Fruit fly (Drosophila melanogaster): ENCODE measurements around the gene Lip1.

Lip1 gene

dm6 chr2L:10682912-10683311 lies 18.4 kb downstream of the Lip1 start (continued):
- TF ChIP-seq CG9932 (GFP tag; IDR thresholded peaks at IDR 0.05): peak; percentile 72
- no peak for TF ChIP-seq ase (GFP tag; IDR thresholded peaks at IDR 0.05)
- TF ChIP-seq tin (GFP tag; optimal IDR thresholded peaks at IDR 0.05): no peak
- 0 out of 2 replicates have a peak, but pooled peaks have one; percentile 15 for TF ChIP-seq vvl (GFP tag; IDR thresholded peaks at IDR 0.05)
- no peak for TF ChIP-seq Opbp (GFP tag; IDR thresholded peaks at IDR 0.05; ENCODE audit: partially characterized antibody)
- TF ChIP-seq CG11504 (tag; optimal IDR thresholded peaks at IDR 0.05): no peak
- TF ChIP-seq sd (tag; optimal IDR thresholded peaks at IDR 0.05): no peak
- peak; percentile 43 for TF ChIP-seq lilli (GFP tag; optimal IDR thresholded peaks at IDR 0.05)
- peak; percentile 1 for TF ChIP-seq lab (GFP tag; optimal IDR thresholded peaks at IDR 0.05)
- no peak for TF ChIP-seq CG34422 (GFP tag; IDR thresholded peaks at IDR 0.05)
- TF ChIP-seq Med (GFP tag): peak; percentile 87
- no peak for TF ChIP-seq sens-2 (GFP tag; IDR thresholded peaks at IDR 0.05)
- no peak for TF ChIP-seq pb (GFP tag; optimal IDR thresholded peaks at IDR 0.05)
- TF ChIP-seq Usf (GFP tag; optimal IDR thresholded peaks at IDR 0.05): peak; percentile 7
- TF ChIP-seq CG9727 (GFP tag; optimal IDR thresholded peaks at IDR 0.05): no peak
- no peak for TF ChIP-seq E2f2 (GFP tag; IDR thresholded peaks at IDR 0.05)
- no peak for TF ChIP-seq sob (GFP tag; IDR thresholded peaks at IDR 0.05)
- no peak for TF ChIP-seq CG7372 (GFP tag; IDR thresholded peaks at IDR 0.05)
- TF ChIP-seq Neu2 (GFP tag; optimal IDR thresholded peaks at IDR 0.05; ENCODE audit: borderline replicate concordance): no peak
- no peak for TF ChIP-seq Ets65A (GFP tag)
- TF ChIP-seq zfh2 (GFP tag; optimal IDR thresholded peaks at IDR 0.05): peak; percentile 26
- peak; percentile 5; the same call in 1 of the 3 replicates for TF ChIP-seq dysf (GFP tag; IDR thresholded peaks at IDR 0.05)
- no peak for TF ChIP-seq CG6854 (GFP tag; optimal IDR thresholded peaks at IDR 0.05)
- TF ChIP-seq ATbp (GFP tag; optimal IDR thresholded peaks at IDR 0.05): no peak
- no peak for TF ChIP-seq Nf-YC (tag; optimal IDR thresholded peaks at IDR 0.05)
- no peak for TF ChIP-seq fu2 (GFP tag; optimal IDR thresholded peaks at IDR 0.05)
- TF ChIP-seq CG11723 (GFP tag; optimal IDR thresholded peaks at IDR 0.05): no peak
- TF ChIP-seq PHDP (tag; optimal IDR thresholded peaks at IDR 0.05): no peak
- peak; percentile 26 for TF ChIP-seq Meics (GFP tag; optimal IDR thresholded peaks at IDR 0.05)
- peak; percentile 18 for TF ChIP-seq CG3281 (GFP tag; optimal IDR thresholded peaks at IDR 0.05)
- TF ChIP-seq CG2678 (tag; optimal IDR thresholded peaks at IDR 0.05): peak; percentile 30
- no peak for TF ChIP-seq CG17829 (tag; optimal IDR thresholded peaks at IDR 0.05)
- no peak for TF ChIP-seq slou (GFP tag; optimal IDR thresholded peaks at IDR 0.05)
- TF ChIP-seq al (GFP tag; IDR thresholded peaks at IDR 0.05): peak; percentile 5; the same call in 1 of the 2 replicates
- TF ChIP-seq Rx (GFP tag; IDR thresholded peaks at IDR 0.05): no peak
- TF ChIP-seq tio (GFP tag; optimal IDR thresholded peaks at IDR 0.05): peak; percentile 18
- TF ChIP-seq CG12155 (GFP tag; optimal IDR thresholded peaks at IDR 0.05): no peak
- TF ChIP-seq Nf-YA (GFP tag; IDR thresholded peaks at IDR 0.05): no peak
- no peak for TF ChIP-seq sug (tag; optimal IDR thresholded peaks at IDR 0.05)
- TF ChIP-seq CG9817 (tag; optimal IDR thresholded peaks at IDR 0.05): no peak
- TF ChIP-seq BtbVII (GFP tag; optimal IDR thresholded peaks at IDR 0.05): no peak
- no peak for TF ChIP-seq CG13624 (GFP tag; optimal IDR thresholded peaks at IDR 0.05)
- no peak for TF ChIP-seq repo (GFP tag; optimal IDR thresholded peaks at IDR 0.05)
- TF ChIP-seq CG4820 (GFP tag; optimal IDR thresholded peaks at IDR 0.05): no peak
- TF ChIP-seq grn (GFP tag; optimal IDR thresholded peaks at IDR 0.05): no peak
- TF ChIP-seq prd (optimal IDR thresholded peaks at IDR 0.05): no peak
- TF ChIP-seq prd (GFP tag; IDR thresholded peaks at IDR 0.05): 0 out of 3 replicates have a peak, but pooled peaks have one; percentile 11
- TF ChIP-seq Vsx1 (GFP tag; optimal IDR thresholded peaks at IDR 0.05): no peak
- peak; percentile 86 for TF ChIP-seq D19B (GFP tag; optimal IDR thresholded peaks at IDR 0.05)
- peak; percentile 18 for TF ChIP-seq CG16815 (GFP tag; optimal IDR thresholded peaks at IDR 0.05)
- TF ChIP-seq CG30403 (GFP tag; optimal IDR thresholded peaks at IDR 0.05): peak; percentile 1
- no peak for TF ChIP-seq insv (GFP tag; optimal IDR thresholded peaks at IDR 0.05)
- TF ChIP-seq mirr (GFP tag; optimal IDR thresholded peaks at IDR 0.05): no peak
